Worm (Caenorhabditis elegans): Measurements from ENCODE around the gene F58F6.6.

DNA sequence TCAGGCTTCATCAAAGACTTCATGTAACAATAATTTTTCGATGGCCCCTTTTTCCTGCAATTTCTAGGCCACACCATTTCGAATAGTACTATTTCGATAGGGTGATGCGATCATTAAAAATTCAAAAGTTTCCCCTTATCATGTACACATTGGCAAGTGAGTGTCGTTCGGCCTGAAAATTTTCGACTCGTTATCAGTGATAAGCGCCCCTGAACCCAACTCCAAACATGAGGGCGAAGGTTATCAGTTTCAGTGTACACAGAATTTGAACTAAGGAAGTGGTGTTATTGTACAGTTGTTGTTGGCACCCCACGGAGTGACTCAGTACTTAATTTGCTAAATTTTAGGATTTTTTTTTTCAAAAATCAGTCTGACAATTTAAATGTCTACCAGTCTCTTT lies 38.1 kb downstream of the F58F6.6 start:
- TF ChIP-seq med-1 (GFP tag; optimal IDR thresholded peaks at IDR 0.05; ENCODE audit: insufficient read depth) (no peak), tab-1 (GFP tag; IDR thresholded peaks at IDR 0.05) (no peak), flt-1 (GFP tag; IDR thresholded peaks at IDR 0.05) (no peak), ztf-23 (GFP tag; IDR thresholded peaks at IDR 0.05) (no peak), klf-2 (GFP tag; conservative IDR thresholded peaks at IDR 0.05) (no peak), cog-1 (tag; optimal IDR thresholded peaks at IDR 0.05) (no peak), T22C8.4 (GFP tag; IDR thresholded peaks at IDR 0.05) (no peak)

All from whole organism, midembryonic.